Fruit fly (Drosophila melanogaster): ENCODE results near the gene bsk.

dm6 chr2L:10206633-10207162 lies 43.6 kb downstream of the bsk start, which contains the start of gene Snx17:
- TF ChIP-seq CG12768 (GFP tag; optimal IDR thresholded peaks at IDR 0.05) (no peak), CG14711 (tag; optimal IDR thresholded peaks at IDR 0.05) (no peak), CG33017 (tag; optimal IDR thresholded peaks at IDR 0.05) (no peak), Mnt (GFP tag; optimal IDR thresholded peaks at IDR 0.05) (no peak), cic (GFP tag; optimal IDR thresholded peaks at IDR 0.05) (no peak), ovo (GFP tag; optimal IDR thresholded peaks at IDR 0.05) (no peak)

Data from whole organism, adult.